Worm (Caenorhabditis elegans) whole organism, L4/young adult: Measurements from ENCODE around the gene F41E6.15.

Source experiments
- W03F9.2 ChIP-seq: fragments of 150-350 bp; optimal IDR thresholded peaks from 2 replicates; lab custom pipeline; 2014; ENCODE audit warnings: missing biosample characterization, missing genetic modification characterization
- dao-5 ChIP-seq: sonication (generic microtip); optimal IDR thresholded peaks from 2 replicates; lab custom pipeline; 2016; ENCODE audit warnings: missing genotype, missing genetic modification characterization, moderate library complexity, missing compliant biosample characterization
- him-1 ChIP-seq: sonication (generic microtip); optimal IDR thresholded peaks from 2 replicates; lab custom pipeline; 2016; ENCODE audit warnings: missing genotype, missing genetic modification reagents, missing genetic modification characterization, missing compliant biosample characterization

- TF ChIP-seq dao-5 (no peak), him-1 (tag; lab: Kevin White, UChicago) (no peak), W03F9.2 (tag; lab: Kevin White, UChicago) (no peak)
Observed at ce11 chrV:8621213-8621612, 18.7 kb upstream of the F41E6.15 start, which contains the start of gene idpc-2.
